Fruit fly (Drosophila melanogaster) whole organism, embryonic: ENCODE measurements around the gene MAPk-Ak2.

ENCODE experiments used
- Atf6 ChIP-seq: fragments of 200-800 bp; sonication (Bioruptor generic); IDR thresholded peaks from 2 replicates; pipeline ENCODE4 v1.3.6; 2022; ENCODE audit warnings: missing biosample characterization, missing genetic modification characterization
- CG11085 ChIP-seq: fragments of 200-800 bp; sonication (Bioruptor generic); IDR thresholded peaks from 2 replicates; pipeline ENCODE4 v1.3.6; 2022; ENCODE audit warnings: missing biosample characterization, missing genetic modification characterization
- CG11560 ChIP-seq: fragments of 200-800 bp; sonication (Bioruptor generic); IDR thresholded peaks from 3 replicates; pipeline ENCODE4 v1.3.6; 2022; ENCODE audit warnings: missing biosample characterization, missing genetic modification characterization
- CG12104 ChIP-seq: fragments of 200-800 bp; sonication (Bioruptor generic); optimal IDR thresholded peaks from 3 replicates; lab custom pipeline; 2016; ENCODE audit warnings: missing biosample characterization, missing genetic modification characterization
- CG14014 ChIP-seq: fragments of 200-800 bp; sonication (Bioruptor generic); IDR thresholded peaks from 2 replicates; pipeline ENCODE4 v1.3.6; 2022; ENCODE audit warnings: missing biosample characterization, missing genetic modification characterization
- CG16815 ChIP-seq: fragments of 200-800 bp; sonication (Bioruptor generic); optimal IDR thresholded peaks from 3 replicates; lab custom pipeline; 2017; ENCODE audit warnings: missing biosample characterization, mild to moderate bottlenecking, missing genetic modification characterization
- CG17328 ChIP-seq: fragments of 200-800 bp; sonication (Bioruptor generic); IDR thresholded peaks from 2 replicates; pipeline ENCODE4 v1.3.6; 2022; ENCODE audit warnings: missing biosample characterization, missing genetic modification characterization
- CG18599 ChIP-seq: fragments of 200-800 bp; sonication (Bioruptor generic); optimal IDR thresholded peaks from 3 replicates; lab custom pipeline; 2017; ENCODE audit warnings: missing biosample characterization, missing genetic modification characterization, mild to moderate bottlenecking, moderate library complexity, missing genetic modification reagents
- CG2875 ChIP-seq: fragments of 200-800 bp; sonication (Bioruptor generic); optimal IDR thresholded peaks from 2 replicates; lab custom pipeline; 2017; ENCODE audit warnings: missing biosample characterization, mild to moderate bottlenecking, missing genetic modification characterization, missing genetic modification reagents
- CG31388 ChIP-seq: fragments of 200-800 bp; sonication (Bioruptor generic); optimal IDR thresholded peaks from 2 replicates; lab custom pipeline; 2016; ENCODE audit warnings: missing biosample characterization, missing genetic modification characterization
- CG31441 ChIP-seq: fragments of 200-800 bp; sonication (Bioruptor generic); IDR thresholded peaks from 2 replicates; pipeline ENCODE4 v1.3.6; 2022; ENCODE audit warnings: missing biosample characterization, missing genetic modification characterization
- CG3163 ChIP-seq: fragments of 200-800 bp; sonication (Bioruptor generic); optimal IDR thresholded peaks from 3 replicates; lab custom pipeline; 2016; ENCODE audit warnings: missing biosample characterization, missing genetic modification characterization
- CG32532 ChIP-seq: fragments of 200-800 bp; sonication (Bioruptor generic); IDR thresholded peaks from 2 replicates; pipeline ENCODE4 v1.3.6; 2022; ENCODE audit warnings: missing biosample characterization, missing genetic modification characterization
- CG32767 ChIP-seq: fragments of 200-800 bp; sonication (Bioruptor generic); IDR thresholded peaks from 2 replicates; pipeline ENCODE4 v1.3.6; 2022; ENCODE audit warnings: missing biosample characterization, missing genetic modification characterization
- CG3281 ChIP-seq: fragments of 200-800 bp; sonication (Bioruptor generic); optimal IDR thresholded peaks from 3 replicates; lab custom pipeline; 2017; ENCODE audit warnings: missing biosample characterization, mild to moderate bottlenecking, missing genetic modification characterization
- CG4360 ChIP-seq: fragments of 200-800 bp; sonication (Bioruptor generic); IDR thresholded peaks from 2 replicates; pipeline ENCODE4 v1.3.6; 2022; ENCODE audit warnings: missing biosample characterization, missing genetic modification characterization
- CG6683 ChIP-seq: fragments of 200-800 bp; sonication (Bioruptor generic); optimal IDR thresholded peaks from 2 replicates; lab custom pipeline; 2017; ENCODE audit warnings: missing biosample characterization, mild to moderate bottlenecking, missing genetic modification characterization, missing genetic modification reagents
- CG7745 ChIP-seq: fragments of 200-800 bp; sonication (Bioruptor generic); optimal IDR thresholded peaks from 2 replicates; lab custom pipeline; 2018; ENCODE audit warnings: missing biosample characterization, mild to moderate bottlenecking, missing genetic modification characterization, moderate library complexity
- CG7839 ChIP-seq: fragments of 200-800 bp; sonication (Bioruptor generic); optimal IDR thresholded peaks from 3 replicates; lab custom pipeline; 2018; ENCODE audit warnings: missing biosample characterization, mild to moderate bottlenecking, missing genetic modification characterization, moderate library complexity
- CG9609 ChIP-seq: fragments of 200-800 bp; sonication (Bioruptor generic); optimal IDR thresholded peaks from 3 replicates; lab custom pipeline; 2016; ENCODE audit warnings: missing biosample characterization, missing genetic modification characterization
- CG9817 ChIP-seq: fragments of 200-800 bp; sonication (Bioruptor generic); optimal IDR thresholded peaks from 2 replicates; lab custom pipeline; 2018; ENCODE audit warnings: missing biosample characterization, mild to moderate bottlenecking, missing genetic modification characterization, moderate library complexity
- CG9932 ChIP-seq: fragments of 200-800 bp; sonication (Bioruptor generic); IDR thresholded peaks from 2 replicates; pipeline ENCODE4 v1.3.6; 2022; ENCODE audit warnings: missing biosample characterization, missing genetic modification characterization
- D ChIP-seq, 2 experiments: fragments of 200-800 bp in 1 of 2; fragments of >200 bp in 1 of 2; sonication (Bioruptor generic) in 1 of 2; optimal IDR thresholded peaks; 2 replicates in 1 of 2; 3 replicates in 1 of 2; lab custom pipeline; 2017; ENCODE audit warnings: mild to moderate bottlenecking in 1 of 2, missing biosample characterization in 1 of 2, missing genetic modification characterization in 1 of 2, missing genetic modification reagents in 1 of 2
- Doc2 ChIP-seq: fragments of 200-800 bp; sonication (Bioruptor generic); IDR thresholded peaks from 2 replicates; pipeline ENCODE4 v1.3.6; 2022; ENCODE audit warnings: missing biosample characterization, missing genetic modification characterization
- Dref ChIP-seq: fragments of 200-800 bp; sonication (Bioruptor generic); IDR thresholded peaks from 2 replicates; pipeline ENCODE4 v1.3.6; 2022; ENCODE audit warnings: missing biosample characterization, missing genetic modification characterization
- HLH4C ChIP-seq: fragments of 200-800 bp; sonication (Bioruptor generic); IDR thresholded peaks from 3 replicates; pipeline ENCODE4 v1.3.6; 2022; ENCODE audit warnings: missing biosample characterization, missing genetic modification characterization; ENCODE audit not compliant: partially characterized antibody
- Hr39 ChIP-seq: fragments of >200 bp; optimal IDR thresholded peaks from 2 replicates; lab custom pipeline; 2017
- Hsf ChIP-seq: fragments of 200-800 bp; sonication (Bioruptor generic); optimal IDR thresholded peaks from 3 replicates; lab custom pipeline; 2016; ENCODE audit warnings: missing biosample characterization, missing genetic modification characterization
- Poxn ChIP-seq: fragments of 200-800 bp; sonication (Bioruptor generic); IDR thresholded peaks from 2 replicates; pipeline ENCODE4 v1.3.6; 2022; ENCODE audit warnings: missing biosample characterization, missing genetic modification characterization
- Stat92E ChIP-seq, 3 experiments: fragments of >200 bp in 2 of 3; fragments of 200-800 bp in 1 of 3; sonication (Bioruptor generic) in 1 of 3; optimal IDR thresholded peaks; 2 replicates each; lab custom pipeline; 2017 to 2019; ENCODE audit warnings: missing biosample characterization in 3 of 3, missing genetic modification characterization in 3 of 3, mild to moderate bottlenecking in 1 of 3, moderate library complexity in 1 of 3
- ase ChIP-seq: fragments of 200-800 bp; sonication (Bioruptor generic); IDR thresholded peaks from 3 replicates; pipeline ENCODE4 v1.3.6; 2022; ENCODE audit warnings: missing biosample characterization, missing genetic modification characterization
- bsh ChIP-seq, 2 experiments: fragments of 200-800 bp; sonication (Bioruptor generic); optimal IDR thresholded peaks; 2 replicates each; lab custom pipeline; 2017 to 2018; ENCODE audit warnings: mild to moderate bottlenecking in 2 of 2, missing biosample characterization in 2 of 2, missing genetic modification characterization in 2 of 2, moderate library complexity in 1 of 2
- chn ChIP-seq: fragments of 200-800 bp; sonication (Bioruptor generic); optimal IDR thresholded peaks from 2 replicates; lab custom pipeline; 2016; ENCODE audit warnings: missing biosample characterization, missing genetic modification characterization
- dimm ChIP-seq: fragments of 200-800 bp; sonication (Bioruptor generic); IDR thresholded peaks from 2 replicates; pipeline ENCODE4 v1.3.6; 2022; ENCODE audit warnings: missing biosample characterization, missing genetic modification characterization
- eve ChIP-seq, 2 experiments: fragments of >200 bp; optimal IDR thresholded peaks; 2 replicates each; lab custom pipeline; 2017; ENCODE audit warnings: missing biosample characterization in 2 of 2, missing genetic modification characterization in 2 of 2
- exex ChIP-seq: fragments of 200-800 bp; sonication (Bioruptor generic); optimal IDR thresholded peaks from 4 replicates; lab custom pipeline; 2018; ENCODE audit warnings: missing biosample characterization, mild to moderate bottlenecking, missing genetic modification characterization, moderate library complexity
- gsb ChIP-seq: fragments of 200-800 bp; sonication (Bioruptor generic); IDR thresholded peaks from 2 replicates; pipeline ENCODE4 v1.3.6; 2022; ENCODE audit warnings: missing biosample characterization, missing genetic modification characterization
- gsb-n ChIP-seq: fragments of 200-800 bp; sonication (Bioruptor generic); optimal IDR thresholded peaks from 3 replicates; lab custom pipeline; 2018; ENCODE audit warnings: missing biosample characterization, mild to moderate bottlenecking, missing genetic modification characterization
- jumu ChIP-seq: fragments of 200-800 bp; sonication (Bioruptor generic); optimal IDR thresholded peaks from 3 replicates; lab custom pipeline; 2016; ENCODE audit warnings: missing biosample characterization, missing genetic modification characterization
- lov ChIP-seq, 2 experiments: fragments of 200-800 bp in 1 of 2; fragments of >200 bp in 1 of 2; sonication (Bioruptor generic) in 1 of 2; IDR thresholded peaks in 1 of 2; optimal IDR thresholded peaks in 1 of 2; 2 replicates in 1 of 2; 3 replicates in 1 of 2; pipeline versions ENCODE4 v1.3.6 to Lab custom; 2017 to 2022; ENCODE audit warnings: missing biosample characterization in 1 of 2, missing genetic modification characterization in 1 of 2
- pros ChIP-seq: fragments of 200-800 bp; sonication (Bioruptor generic); optimal IDR thresholded peaks from 3 replicates; lab custom pipeline; 2019; ENCODE audit warnings: missing biosample characterization, mild to moderate bottlenecking, missing genetic modification characterization, moderate library complexity
- psq ChIP-seq: fragments of 200-800 bp; sonication (Bioruptor generic); optimal IDR thresholded peaks from 2 replicates; lab custom pipeline; 2017; ENCODE audit warnings: missing biosample characterization, missing genetic modification characterization
- rib ChIP-seq: fragments of 200-800 bp; sonication (Bioruptor generic); IDR thresholded peaks from 2 replicates; pipeline ENCODE4 v1.3.6; 2022; ENCODE audit warnings: missing biosample characterization, missing genetic modification characterization
- schlank ChIP-seq: fragments of 200-800 bp; sonication (Bioruptor generic); optimal IDR thresholded peaks from 2 replicates; lab custom pipeline; 2018; ENCODE audit warnings: missing biosample characterization, mild to moderate bottlenecking, missing genetic modification characterization
- sima ChIP-seq: fragments of 200-800 bp; sonication (Bioruptor generic); optimal IDR thresholded peaks from 2 replicates; lab custom pipeline; 2016; ENCODE audit warnings: missing biosample characterization, missing genetic modification characterization
- sob ChIP-seq: fragments of 200-800 bp; sonication (Bioruptor generic); IDR thresholded peaks from 2 replicates; pipeline ENCODE4 v1.3.6; 2022; ENCODE audit warnings: missing biosample characterization, missing genetic modification characterization
- stc ChIP-seq: fragments of 200-800 bp; sonication (Bioruptor generic); IDR thresholded peaks from 2 replicates; pipeline ENCODE4 v1.3.6; 2022; ENCODE audit warnings: missing biosample characterization, missing genetic modification characterization
- unpg ChIP-seq: fragments of 200-800 bp; sonication (Bioruptor generic); optimal IDR thresholded peaks from 3 replicates; lab custom pipeline; 2018; ENCODE audit warnings: missing biosample characterization, mild to moderate bottlenecking, missing genetic modification characterization, moderate library complexity
- zfh2 ChIP-seq: fragments of 200-800 bp; sonication (Bioruptor generic); optimal IDR thresholded peaks from 2 replicates; lab custom pipeline; 2016; ENCODE audit warnings: missing biosample characterization, missing genetic modification characterization

MAPk-Ak2 gene

dm6 chrX:5718476-5719012, 45.5 kb downstream of the MAPk-Ak2 start (continued):
- TF ChIP-seq sob (GFP tag; lab: Robert Waterston, UW) (peak; percentile 82), eve (GFP tag; optimal IDR thresholded peaks at IDR 0.05; lab: Kevin White, UChicago) (no peak), gsb-n (tag; lab: Kevin White, UChicago) (no peak), CG14014 (GFP tag; lab: Robert Waterston, UW) (peak; percentile 84), Stat92E (GFP tag; optimal IDR thresholded peaks at IDR 0.05; lab: Kevin White, UChicago) (no peak), stc (GFP tag; lab: Robert Waterston, UW) (0 out of 2 replicates have a peak, but pooled peaks have one; percentile 43), dimm (GFP tag; lab: Robert Waterston, UW) (no peak), CG9932 (GFP tag; lab: Robert Waterston, UW) (peak; percentile 80), CG2875 (no peak), CG32767 (GFP tag; lab: Robert Waterston, UW) (0 out of 2 replicates have a peak, but pooled peaks have one; percentile 17), CG9817 (tag; lab: Kevin White, UChicago) (peak; percentile 75), Hsf (GFP tag; lab: Kevin White, UChicago) (no peak), chn (no peak), CG3281 (GFP tag; lab: Kevin White, UChicago) (peak; percentile 81), CG7745 (tag; lab: Kevin White, UChicago) (no peak), CG31388 (GFP tag; lab: Kevin White, UChicago) (no peak), gsb (GFP tag; lab: Robert Waterston, UW) (peak; percentile 51; the same call in 1 of the 2 replicates), lov (optimal IDR thresholded peaks at IDR 0.05; lab: Kevin White, UChicago) (no peak), lov (GFP tag; IDR thresholded peaks at IDR 0.05; lab: Robert Waterston, UW) (no peak), Dref (GFP tag; lab: Robert Waterston, UW) (peak; percentile 26; the same call in 1 of the 2 replicates), ase (GFP tag; lab: Robert Waterston, UW) (peak; percentile 16; the same call in 1 of the 3 replicates), CG16815 (peak; percentile 37), CG11560 (tag; lab: Robert Waterston, UW) (peak; percentile 39; the same call in 1 of the 3 replicates), CG32532 (GFP tag; lab: Robert Waterston, UW) (peak; percentile 90), Doc2 (GFP tag; lab: Robert Waterston, UW) (no peak), CG11085 (peak; percentile 52), CG4360 (GFP tag; lab: Robert Waterston, UW) (no peak), CG18599 (peak; percentile 83), Poxn (GFP tag; lab: Robert Waterston, UW) (peak; percentile 51; the same call in 1 of the 2 replicates), D (optimal IDR thresholded peaks at IDR 0.05; lab: Kevin White, UChicago) (no peak), D (GFP tag; optimal IDR thresholded peaks at IDR 0.05; lab: Kevin White, UChicago) (no peak), pros (GFP tag; lab: Kevin White, UChicago) (no peak), Hr39 (lab: Kevin White, UChicago) (no peak), exex (tag; lab: Kevin White, UChicago) (peak; percentile 94), CG6683 (GFP tag; lab: Kevin White, UChicago) (peak; percentile 44), rib (GFP tag; lab: Robert Waterston, UW) (peak; percentile 84), CG17328 (GFP tag; lab: Robert Waterston, UW) (peak; percentile 43), bsh (GFP tag; optimal IDR thresholded peaks at IDR 0.05; lab: Kevin White, UChicago) (peak in 1 of 2 experiments; percentile 33), HLH4C (no peak), CG3163 (GFP tag; lab: Kevin White, UChicago) (no peak), jumu (GFP tag; lab: Kevin White, UChicago) (no peak), CG7839 (peak; percentile 79), zfh2 (GFP tag; lab: Kevin White, UChicago) (no peak), Atf6 (GFP tag; lab: Robert Waterston, UW) (peak; percentile 86), schlank (tag; lab: Kevin White, UChicago) (peak; percentile 30), sima (GFP tag; lab: Kevin White, UChicago) (no peak), CG9609 (GFP tag; lab: Kevin White, UChicago) (no peak), psq (GFP tag; lab: Kevin White, UChicago) (no peak), CG31441 (GFP tag; lab: Robert Waterston, UW) (0 out of 2 replicates have a peak, but pooled peaks have one; percentile 35), unpg (GFP tag; lab: Kevin White, UChicago) (peak; percentile 64), CG12104 (GFP tag; lab: Kevin White, UChicago) (peak; percentile 23)
